Worm (Caenorhabditis elegans) whole organism, L4/young adult: ENCODE data around the gene srx-63.

Source experiments
- W03F9.2 ChIP-seq: fragments of 150-350 bp; optimal IDR thresholded peaks from 2 replicates; lab custom pipeline; 2014; ENCODE audit warnings: missing biosample characterization, missing genetic modification characterization
- dao-5 ChIP-seq: sonication (generic microtip); optimal IDR thresholded peaks from 2 replicates; lab custom pipeline; 2016; ENCODE audit warnings: missing genotype, missing genetic modification characterization, moderate library complexity, missing compliant biosample characterization
- him-1 ChIP-seq: sonication (generic microtip); optimal IDR thresholded peaks from 2 replicates; lab custom pipeline; 2016; ENCODE audit warnings: missing genotype, missing genetic modification reagents, missing genetic modification characterization, missing compliant biosample characterization

- TF ChIP-seq him-1 (tag; lab: Kevin White, UChicago) (no peak), dao-5 (tag; lab: Kevin White, UChicago) (no peak), W03F9.2 (tag; lab: Kevin White, UChicago) (no peak)
These were observed 3.9 kb upstream of the srx-63 start for ce11 chrV:3927522-3927921.
